Fruit fly (Drosophila melanogaster): ENCODE data around the gene CG43185.

DNA sequence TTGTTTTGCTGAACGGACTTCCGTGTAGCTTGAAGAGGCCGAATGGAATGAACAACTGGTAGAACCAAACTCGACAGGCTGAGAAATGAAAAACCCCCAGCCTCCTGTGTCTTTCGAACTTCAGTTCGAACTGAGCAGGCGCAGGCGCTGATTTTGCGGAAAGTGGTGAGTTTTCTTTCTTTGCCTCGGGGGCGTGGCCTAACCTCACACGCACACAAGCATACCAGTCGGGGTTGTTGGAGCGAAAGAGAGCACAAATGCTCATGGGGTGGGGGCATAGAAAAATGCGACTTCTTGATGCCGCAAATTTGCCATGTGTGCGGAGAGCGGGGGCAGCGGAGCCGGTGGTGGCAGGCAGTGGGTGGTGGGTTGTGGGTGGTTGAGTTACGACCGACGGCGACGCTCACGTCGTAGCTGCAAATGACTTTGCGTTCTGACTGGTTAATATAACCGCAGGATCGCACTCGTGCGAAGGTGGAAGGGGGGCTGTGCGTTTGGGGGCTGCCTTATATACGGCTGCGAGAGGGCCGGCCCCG is 39.0 kb downstream of the CG43185 start, which contains the start of gene CG9016:
- no peak for TF ChIP-seq CTCF (optimal IDR thresholded peaks at IDR 0.05)
- TF ChIP-seq CG8478 (optimal IDR thresholded peaks at IDR 0.05) = no peak

All from S2 (cell line).